Worm (Caenorhabditis elegans): ENCODE data around the gene rpl-35.

rpl-35 gene

DNA sequence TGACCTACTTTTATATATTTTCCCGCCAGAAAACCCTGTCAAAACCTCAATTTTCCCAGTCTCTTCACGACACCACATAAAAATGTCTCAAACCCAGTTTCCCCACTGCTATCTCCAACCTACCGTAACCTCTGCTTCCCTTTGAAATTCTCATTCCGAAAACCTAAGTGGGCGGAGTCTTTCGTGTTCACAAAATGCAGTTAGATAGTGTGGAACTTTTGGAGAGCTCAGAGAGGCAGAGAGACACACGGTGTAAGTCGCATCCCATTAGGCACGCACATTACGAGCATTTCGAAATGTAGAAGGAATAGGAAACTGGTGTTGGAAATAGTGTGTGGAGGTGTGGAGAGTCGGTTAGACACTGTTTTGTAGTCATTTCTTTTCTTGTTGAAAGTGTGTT is 35.1 kb upstream of the rpl-35 start:
- TF ChIP-seq ham-2 (GFP tag; optimal IDR thresholded peaks at IDR 0.05) (no peak), lsy-2 (tag; optimal IDR thresholded peaks at IDR 0.05) (peak; percentile 3)

DNA sequence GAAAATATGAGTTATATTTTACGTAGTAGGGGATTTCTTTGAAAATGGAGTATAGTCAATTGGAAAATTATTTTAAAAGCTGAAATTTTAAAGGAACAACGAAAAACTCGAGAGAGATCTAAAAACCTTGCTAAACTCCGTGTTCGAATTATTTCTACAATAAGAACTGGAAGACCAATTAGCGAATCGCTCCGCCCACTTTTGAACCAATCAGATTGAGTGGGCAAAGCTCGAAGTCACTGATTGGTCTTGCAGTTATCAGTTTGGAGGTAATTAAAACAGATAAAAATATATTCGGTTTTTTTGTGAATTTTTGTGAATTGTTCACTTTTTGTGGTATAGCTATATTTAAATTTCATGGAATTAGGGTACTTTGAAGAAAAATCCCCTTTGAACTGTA is 31.6 kb upstream of the rpl-35 start:
- no peak for TF ChIP-seq elt-1 (tag; optimal IDR thresholded peaks at IDR 0.05; ENCODE audit: borderline replicate concordance, insufficient read depth)
- TF ChIP-seq cnd-1 (tag; optimal IDR thresholded peaks at IDR 0.05): no peak
- TF ChIP-seq flh-1 (GFP tag; optimal IDR thresholded peaks at IDR 0.05): no peak
- TF ChIP-seq hlh-1 (tag; optimal IDR thresholded peaks at IDR 0.05): no peak
- no peak for TF ChIP-seq zip-8 (tag; optimal IDR thresholded peaks at IDR 0.05)
- no peak for TF ChIP-seq ceh-43 (GFP tag; optimal IDR thresholded peaks at IDR 0.05)
- no peak for TF ChIP-seq bed-3 (GFP tag; optimal IDR thresholded peaks at IDR 0.05)
- no peak for TF ChIP-seq unc-39 (tag; optimal IDR thresholded peaks at IDR 0.05)
- TF ChIP-seq ham-2 (GFP tag; optimal IDR thresholded peaks at IDR 0.05): no peak
- no peak for TF ChIP-seq mep-1 (tag; optimal IDR thresholded peaks at IDR 0.05)
- no peak for TF ChIP-seq mab-5 (tag; optimal IDR thresholded peaks at IDR 0.05)

DNA sequence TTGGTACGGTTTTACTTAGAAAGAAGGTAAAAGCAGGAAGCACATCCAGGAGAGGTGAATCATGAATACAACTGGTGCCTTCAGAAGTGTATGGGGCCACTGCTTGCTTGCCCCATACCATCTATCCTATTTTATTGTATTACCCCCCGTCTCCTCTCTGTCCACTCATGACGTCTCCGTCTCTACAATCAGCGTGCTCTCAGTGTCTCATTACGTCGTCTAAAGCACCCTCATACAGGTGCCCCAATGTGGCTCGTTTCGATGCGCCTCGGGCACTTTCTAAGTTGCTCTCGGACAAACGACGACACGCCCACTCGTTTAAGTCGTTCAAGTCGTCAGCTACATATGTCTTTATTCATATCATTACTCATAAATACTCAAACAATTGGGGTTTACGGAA is 30.9 kb upstream of the rpl-35 start:
- TF ChIP-seq ham-2 (GFP tag; optimal IDR thresholded peaks at IDR 0.05) (no peak), hlh-1 (tag; optimal IDR thresholded peaks at IDR 0.05) (no peak), mep-1 (tag; optimal IDR thresholded peaks at IDR 0.05) (no peak), mab-5 (tag; optimal IDR thresholded peaks at IDR 0.05) (no peak), bed-3 (GFP tag; optimal IDR thresholded peaks at IDR 0.05) (no peak), cnd-1 (tag; optimal IDR thresholded peaks at IDR 0.05) (peak; percentile 26), nhr-28 (tag; optimal IDR thresholded peaks at IDR 0.05) (no peak), ceh-83 (GFP tag; optimal IDR thresholded peaks at IDR 0.05) (no peak)

DNA sequence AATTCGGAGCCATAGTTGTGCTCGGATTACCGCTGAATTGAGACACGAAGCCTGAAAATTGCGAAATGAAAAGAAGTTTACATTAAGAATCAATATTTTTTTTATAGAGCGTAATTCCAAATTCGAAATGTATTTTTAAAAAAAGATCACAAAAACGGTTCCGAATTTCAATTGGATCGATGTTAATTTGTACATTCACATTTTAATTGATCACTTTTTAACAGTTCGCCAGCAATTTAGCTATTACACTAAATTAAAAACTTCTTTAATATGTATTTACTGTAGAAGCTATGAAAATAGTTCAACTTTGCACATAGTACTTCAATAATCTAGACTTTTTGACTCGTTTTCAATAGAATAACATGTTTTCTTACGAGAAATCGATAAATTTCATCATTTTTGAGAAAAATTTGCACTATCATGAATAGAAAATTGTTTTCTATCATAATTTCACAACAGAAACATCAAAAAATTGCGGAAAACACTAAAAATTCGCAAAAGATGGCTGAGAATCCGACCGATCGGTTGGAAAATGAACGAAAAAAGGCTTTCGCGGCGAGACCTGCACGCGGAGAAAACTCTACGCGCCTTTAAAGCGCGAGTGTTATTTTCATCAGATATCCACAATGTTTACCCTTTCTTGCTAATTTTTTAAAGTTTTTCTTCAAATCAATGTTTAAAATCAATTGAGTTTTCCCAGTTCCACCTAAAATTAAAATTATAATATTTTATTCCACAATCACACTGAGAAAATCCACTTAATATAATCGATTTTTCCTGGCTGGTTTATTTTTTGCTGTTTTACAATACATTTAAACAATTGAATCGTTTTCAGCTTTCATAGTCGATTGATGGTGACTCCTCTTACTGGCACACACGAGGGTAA is 26.1 kb upstream of the rpl-35 start, which contains the start of the genes egl-45 and kcmf-1:
TSS of gene egl-45 (minus strand) at position 51 of the 886 bp plus-strand sequence.
TSS of gene kcmf-1 (plus strand) at position 836 of the 886 bp plus-strand sequence.
- TF ChIP-seq unc-39 (tag; optimal IDR thresholded peaks at IDR 0.05) (no peak), lsy-2 (tag; optimal IDR thresholded peaks at IDR 0.05) (peak; percentile 36), hlh-1 (tag; optimal IDR thresholded peaks at IDR 0.05) (peak; percentile 13), ceh-39 (tag; optimal IDR thresholded peaks at IDR 0.05) (no peak), ceh-83 (GFP tag; optimal IDR thresholded peaks at IDR 0.05) (no peak), ham-2 (GFP tag; optimal IDR thresholded peaks at IDR 0.05) (no peak), unc-120 (tag; optimal IDR thresholded peaks at IDR 0.05; ENCODE audit: poor library complexity, severe bottlenecking) (peak; percentile 66), mep-1 (tag; optimal IDR thresholded peaks at IDR 0.05) (peak; percentile 44), ceh-43 (GFP tag; optimal IDR thresholded peaks at IDR 0.05) (no peak), elt-1 (tag; optimal IDR thresholded peaks at IDR 0.05; ENCODE audit: borderline replicate concordance, insufficient read depth) (no peak)

DNA sequence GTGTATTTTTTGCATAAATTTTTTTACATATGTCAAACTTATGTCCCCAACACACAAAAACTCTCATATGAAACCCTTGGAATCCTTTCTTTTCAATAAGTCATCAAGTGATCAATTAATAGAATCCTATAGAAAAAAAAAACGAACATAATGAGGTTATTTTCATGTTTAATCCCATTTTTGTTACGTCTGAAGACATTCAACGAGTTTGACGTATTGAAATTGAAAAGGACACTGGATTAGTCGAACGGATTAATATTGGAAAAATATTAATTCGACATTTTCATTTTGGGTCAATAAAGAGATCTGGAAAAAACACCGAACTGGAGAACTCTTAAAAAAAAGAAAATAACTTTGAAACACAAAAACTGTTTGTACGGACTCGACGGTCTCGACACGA is 22.5 kb upstream of the rpl-35 start:
- TF ChIP-seq unc-120 (tag; optimal IDR thresholded peaks at IDR 0.05; ENCODE audit: poor library complexity, severe bottlenecking): no peak
- no peak for TF ChIP-seq nhr-76 (tag; optimal IDR thresholded peaks at IDR 0.05)
- no peak for TF ChIP-seq pha-4 (tag; optimal IDR thresholded peaks at IDR 0.05)
- no peak for TF ChIP-seq ham-2 (GFP tag; optimal IDR thresholded peaks at IDR 0.05)
- no peak for TF ChIP-seq cnd-1 (tag; optimal IDR thresholded peaks at IDR 0.05)
- no peak for TF ChIP-seq mep-1 (tag; optimal IDR thresholded peaks at IDR 0.05)
- TF ChIP-seq elt-1 (tag; optimal IDR thresholded peaks at IDR 0.05; ENCODE audit: borderline replicate concordance, insufficient read depth): no peak

DNA sequence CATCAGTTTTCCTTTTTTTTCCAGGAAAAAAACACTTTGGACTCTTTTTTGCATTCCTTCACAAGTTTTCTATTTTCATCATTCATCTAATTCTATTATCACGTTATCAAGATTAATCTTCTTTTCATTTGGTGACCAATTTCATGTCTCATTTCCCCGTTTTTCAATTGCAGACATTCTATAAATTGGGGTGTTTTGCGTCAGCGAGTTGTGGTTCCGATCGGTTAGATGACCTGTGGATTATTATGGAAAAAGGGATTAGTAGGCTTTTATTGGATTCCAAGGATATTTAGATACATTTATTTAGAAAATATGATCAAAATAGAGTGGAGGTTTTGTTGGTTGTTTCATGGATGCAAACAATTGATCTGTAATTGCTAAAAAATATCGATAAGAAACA is 20.1 kb upstream of the rpl-35 start:
- no peak for TF ChIP-seq zip-8 (tag; optimal IDR thresholded peaks at IDR 0.05)

DNA sequence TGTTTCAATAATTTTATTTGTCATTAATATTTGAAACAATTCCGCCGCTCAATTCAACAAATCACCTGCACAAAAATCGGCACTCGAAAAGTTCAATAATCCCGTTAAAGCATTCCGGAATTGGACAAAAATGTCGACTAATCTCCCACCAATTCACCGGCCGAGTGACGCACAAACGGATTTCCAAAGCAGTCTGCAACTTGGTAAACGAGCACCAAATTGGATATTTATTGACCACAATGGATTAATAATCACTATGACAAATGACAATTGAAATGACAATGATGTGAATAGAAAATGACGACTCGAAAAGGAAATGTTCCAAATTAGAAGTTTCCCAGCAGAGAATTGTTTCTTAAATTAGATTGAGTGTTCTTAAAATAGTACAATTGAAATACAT is 19.2 kb upstream of the rpl-35 start:
- TF ChIP-seq unc-62 (GFP tag; optimal IDR thresholded peaks at IDR 0.05) (no peak), tbx-8 (GFP tag; optimal IDR thresholded peaks at IDR 0.05) (no peak), sptf-1 (tag; optimal IDR thresholded peaks at IDR 0.05) (no peak), mls-2 (tag; optimal IDR thresholded peaks at IDR 0.05) (no peak), pha-4 (tag; optimal IDR thresholded peaks at IDR 0.05) (no peak), ztf-11 (tag; optimal IDR thresholded peaks at IDR 0.05) (no peak), lin-13 (tag; optimal IDR thresholded peaks at IDR 0.05) (no peak), hlh-1 (tag; optimal IDR thresholded peaks at IDR 0.05) (no peak), drap-1 (GFP tag; optimal IDR thresholded peaks at IDR 0.05) (no peak), nhr-2 (tag; optimal IDR thresholded peaks at IDR 0.05) (no peak), ces-1 (GFP tag; optimal IDR thresholded peaks at IDR 0.05) (no peak), nhr-237 (tag; optimal IDR thresholded peaks at IDR 0.05) (no peak), unc-120 (tag; optimal IDR thresholded peaks at IDR 0.05; ENCODE audit: poor library complexity, severe bottlenecking) (no peak), ceh-43 (GFP tag; optimal IDR thresholded peaks at IDR 0.05) (no peak), elt-3 (tag; optimal IDR thresholded peaks at IDR 0.05) (no peak), nhr-12 (tag; optimal IDR thresholded peaks at IDR 0.05) (no peak), ceh-39 (tag; optimal IDR thresholded peaks at IDR 0.05) (no peak), lin-32 (GFP tag; optimal IDR thresholded peaks at IDR 0.05) (no peak)
